Worm (Caenorhabditis elegans) whole organism, early embryonic: ENCODE measurements around the gene C10A4.1.

Source experiments
- B0310.2 ChIP-seq: sonication (generic microtip); optimal IDR thresholded peaks from 2 replicates; lab custom pipeline; 2016; ENCODE audit warnings: mild to moderate bottlenecking, missing genetic modification characterization, missing compliant biosample characterization
- F13C5.2 ChIP-seq: sonication (generic microtip); optimal IDR thresholded peaks from 2 replicates; lab custom pipeline; 2017; ENCODE audit warnings: mild to moderate bottlenecking, missing genetic modification characterization, inconsistent platforms, missing compliant biosample characterization
- aly-1 ChIP-seq: sonication (generic microtip); optimal IDR thresholded peaks from 2 replicates; lab custom pipeline; 2016; ENCODE audit warnings: missing genetic modification characterization, missing compliant biosample characterization
- ama-1 ChIP-seq: fragments of 150-350 bp; optimal IDR thresholded peaks from 2 replicates; lab custom pipeline; 2014
- ceh-13 ChIP-seq: fragments of 200-800 bp; sonication (Bioruptor generic); optimal IDR thresholded peaks from 2 replicates; lab custom pipeline; 2018; ENCODE audit warnings: mild to moderate bottlenecking, missing genetic modification characterization, missing compliant biosample characterization
- ceh-36 ChIP-seq: sonication (generic microtip); optimal IDR thresholded peaks from 2 replicates; lab custom pipeline; 2016; ENCODE audit warnings: missing genetic modification characterization, inconsistent platforms, missing compliant biosample characterization
- ets-7 ChIP-seq: sonication (generic microtip); optimal IDR thresholded peaks from 2 replicates; lab custom pipeline; 2016; ENCODE audit warnings: missing genotype, missing genetic modification characterization, missing compliant biosample characterization
- flt-1 ChIP-seq: fragments of 200-800 bp; sonication (Bioruptor generic); IDR thresholded peaks from 2 replicates; pipeline ENCODE4 v1.3.6; 2022; ENCODE audit warnings: missing genetic modification characterization, missing compliant biosample characterization
- hmbx-1 ChIP-seq: sonication (generic microtip); optimal IDR thresholded peaks from 2 replicates; lab custom pipeline; 2016; ENCODE audit warnings: mild to moderate bottlenecking, missing genetic modification characterization, missing compliant biosample characterization
- hmg-4 ChIP-seq: fragments of 200-800 bp; sonication (Bioruptor generic); optimal IDR thresholded peaks from 2 replicates; lab custom pipeline; 2018; ENCODE audit warnings: mild to moderate bottlenecking, missing genetic modification characterization, missing compliant biosample characterization
- hnd-1 ChIP-seq: sonication (generic microtip); optimal IDR thresholded peaks from 2 replicates; lab custom pipeline; 2016; ENCODE audit warnings: missing genetic modification characterization, missing compliant biosample characterization
- pes-1 ChIP-seq: fragments of 200-800 bp; sonication (Bioruptor generic); IDR thresholded peaks from 2 replicates; pipeline ENCODE4 v1.3.6; 2022; ENCODE audit warnings: missing genetic modification reagents, missing genetic modification characterization, missing compliant biosample characterization
- scrt-1 ChIP-seq: fragments of 200-800 bp; sonication (Bioruptor generic); IDR thresholded peaks from 2 replicates; pipeline ENCODE4 v1.3.6; 2022; ENCODE audit warnings: missing genetic modification characterization, missing compliant biosample characterization
- sea-1 ChIP-seq: fragments of 200-800 bp; sonication (Bioruptor generic); conservative IDR thresholded peaks from 2 replicates; pipeline ENCODE4 v1.3.6; 2022; ENCODE audit warnings: missing genetic modification characterization, missing compliant biosample characterization
- tbx-11 ChIP-seq: fragments of 200-800 bp; sonication (Bioruptor generic); IDR thresholded peaks from 2 replicates; pipeline ENCODE4 v1.3.6; 2022; ENCODE audit warnings: missing genetic modification characterization, missing compliant biosample characterization
- tbx-37 ChIP-seq: fragments of 200-800 bp; sonication (Bioruptor generic); conservative IDR thresholded peaks from 2 replicates; pipeline ENCODE4 v1.3.6; 2022; ENCODE audit warnings: missing genetic modification reagents, missing genetic modification characterization, missing compliant biosample characterization
- tra-4 ChIP-seq: sonication (generic microtip); optimal IDR thresholded peaks from 2 replicates; lab custom pipeline; 2017; ENCODE audit warnings: missing genetic modification characterization, missing compliant biosample characterization

The C10A4.1 gene

DNA sequence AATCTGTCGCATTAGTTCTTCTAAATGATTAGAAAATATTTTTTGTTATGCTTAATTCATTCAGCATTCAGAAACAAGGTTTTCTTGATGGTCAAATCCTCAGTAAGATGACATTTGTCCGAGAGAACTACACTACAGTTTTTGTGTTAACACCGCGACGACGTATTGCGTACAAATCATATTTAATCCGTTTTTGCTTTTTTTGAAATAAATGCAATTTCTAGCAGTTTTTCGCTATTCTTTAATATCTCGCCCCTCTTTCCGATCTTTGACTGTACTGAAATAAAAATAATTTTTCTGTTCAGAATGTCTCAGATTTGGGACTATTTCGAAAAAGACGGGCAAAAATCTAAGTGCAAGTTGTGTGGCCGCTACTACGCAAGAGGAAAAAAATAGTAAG, at the start of gene C10A4.1:
C10A4.1 (plus strand) TSS at position 301 of the 400 bp plus-strand sequence.
- no peak for TF ChIP-seq tbx-11
- no peak for TF ChIP-seq sea-1 (GFP tag; lab: Robert Waterston, UW)
- no peak for TF ChIP-seq hmbx-1
- TF ChIP-seq ceh-36 (tag; lab: Kevin White, UChicago): no peak
- TF ChIP-seq pes-1 (GFP tag; lab: Robert Waterston, UW): no peak
- no peak for TF ChIP-seq hmg-4 (GFP tag; lab: Kevin White, UChicago)
- TF ChIP-seq ama-1 (lab: Kevin White, UChicago): no peak
- TF ChIP-seq ceh-13: no peak
- no peak for TF ChIP-seq B0310.2
- TF ChIP-seq tbx-37 (GFP tag; lab: Robert Waterston, UW): no peak

DNA sequence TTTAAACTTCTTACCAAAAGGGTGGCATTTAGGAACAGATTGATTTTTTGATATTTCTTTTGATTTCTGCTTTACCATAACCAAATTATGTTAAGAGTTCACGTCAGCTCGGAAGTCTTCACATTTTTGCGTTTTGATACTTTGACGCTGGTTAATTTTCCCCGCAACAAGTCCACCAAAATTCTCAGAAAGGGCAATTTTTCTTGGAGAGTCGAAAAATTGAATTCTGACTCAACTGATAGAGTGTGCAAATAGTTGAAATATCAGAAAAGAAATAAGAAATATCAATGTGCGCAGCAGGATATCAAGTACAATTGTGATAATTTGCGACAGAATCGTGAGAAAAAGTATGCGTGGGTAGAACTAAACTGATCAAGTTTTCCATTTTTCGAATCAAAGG, 46.4 kb upstream of the C10A4.1 start:
- TF ChIP-seq sea-1 (GFP tag; lab: Robert Waterston, UW) (no peak), aly-1 (tag; lab: Kevin White, UChicago) (no peak), hnd-1 (tag; lab: Kevin White, UChicago) (no peak), tbx-37 (GFP tag; lab: Robert Waterston, UW) (no peak), tbx-11 (no peak), F13C5.2 (tag; lab: Kevin White, UChicago) (no peak), flt-1 (GFP tag; lab: Robert Waterston, UW) (no peak), tra-4 (tag; lab: Kevin White, UChicago) (no peak), pes-1 (GFP tag; lab: Robert Waterston, UW) (no peak), hmg-4 (GFP tag; lab: Kevin White, UChicago) (no peak), B0310.2 (no peak)

DNA sequence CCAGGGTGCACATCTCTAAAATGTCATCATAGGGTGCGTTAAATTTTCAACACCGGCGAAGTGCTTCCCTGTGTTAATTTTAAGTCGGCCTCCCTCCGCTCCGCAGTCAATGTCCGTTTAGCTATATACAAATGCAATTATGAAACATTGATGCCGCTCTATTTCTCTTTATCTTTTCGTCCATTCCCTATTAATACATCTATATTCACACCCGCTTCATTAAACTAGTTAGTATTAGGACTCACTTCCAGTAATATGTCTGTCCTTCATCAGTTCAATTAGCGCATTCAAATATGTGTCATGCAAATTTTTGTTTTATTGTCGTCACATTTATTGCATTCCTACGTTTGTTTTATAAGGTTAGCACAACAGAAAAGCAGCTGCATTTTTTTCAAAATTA, 44.2 kb upstream of the C10A4.1 start:
- TF ChIP-seq scrt-1 (GFP tag; lab: Robert Waterston, UW) (no peak), ama-1 (lab: Kevin White, UChicago) (no peak), hnd-1 (tag; lab: Kevin White, UChicago) (no peak), aly-1 (tag; lab: Kevin White, UChicago) (no peak)

DNA sequence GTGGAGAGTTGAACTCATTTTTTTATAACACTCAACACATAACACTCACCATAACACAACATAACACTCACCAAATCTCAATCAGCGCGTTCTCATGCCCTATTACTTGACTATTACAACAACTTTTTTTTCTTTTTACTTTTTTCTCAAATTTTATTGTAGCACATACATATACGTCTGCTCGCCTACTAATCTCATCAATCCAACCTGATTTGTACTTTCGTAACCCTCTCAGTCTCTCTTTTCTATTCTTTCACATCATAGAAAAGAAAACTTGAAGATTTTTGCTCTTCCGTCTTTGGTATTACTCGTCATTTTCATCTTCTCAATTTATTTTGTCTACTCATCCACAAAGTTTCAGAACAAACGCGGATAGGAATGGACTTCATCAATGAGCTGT, 39.2 kb upstream of the C10A4.1 start, which contains the start of gene npr-8:
npr-8 (plus strand) TSS at position 362 of the 400 bp plus-strand sequence.
- TF ChIP-seq ceh-36 (tag; lab: Kevin White, UChicago) (no peak), tbx-37 (GFP tag; lab: Robert Waterston, UW) (no peak), hnd-1 (tag; lab: Kevin White, UChicago) (no peak)

DNA sequence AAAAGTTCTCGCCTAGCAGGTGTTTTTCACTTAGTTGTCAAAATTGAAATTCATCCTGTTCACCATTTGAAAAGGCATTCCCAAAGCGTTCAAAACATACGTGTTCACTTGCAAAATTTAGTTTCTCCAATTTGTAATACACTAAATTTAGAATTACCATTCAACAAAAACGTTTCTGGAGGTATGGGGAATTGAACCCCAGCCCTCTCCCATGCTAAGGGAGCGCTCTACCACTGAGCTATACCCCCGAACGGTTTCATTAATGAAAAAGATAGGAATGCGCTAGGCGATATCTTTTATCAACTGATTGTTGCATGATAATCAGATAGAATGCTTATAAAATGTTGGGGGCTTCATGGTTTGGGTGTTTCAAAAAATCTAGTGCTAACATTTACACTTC, 37.6 kb upstream of the C10A4.1 start:
- TF ChIP-seq aly-1 (tag; lab: Kevin White, UChicago): no peak
- TF ChIP-seq tbx-11: no peak
- TF ChIP-seq tra-4 (tag; lab: Kevin White, UChicago): no peak
- no peak for TF ChIP-seq ama-1 (lab: Kevin White, UChicago)
- no peak for TF ChIP-seq flt-1 (GFP tag; lab: Robert Waterston, UW)
- TF ChIP-seq B0310.2: no peak
- TF ChIP-seq scrt-1 (GFP tag; lab: Robert Waterston, UW): no peak
- no peak for TF ChIP-seq tbx-37 (GFP tag; lab: Robert Waterston, UW)
- no peak for TF ChIP-seq ceh-36 (tag; lab: Kevin White, UChicago)
- no peak for TF ChIP-seq pes-1 (GFP tag; lab: Robert Waterston, UW)
- no peak for TF ChIP-seq sea-1 (GFP tag; lab: Robert Waterston, UW)
- no peak for TF ChIP-seq hnd-1 (tag; lab: Kevin White, UChicago)
- TF ChIP-seq ets-7 (tag; lab: Kevin White, UChicago): no peak
- TF ChIP-seq hmg-4 (GFP tag; lab: Kevin White, UChicago): no peak
- TF ChIP-seq F13C5.2 (tag; lab: Kevin White, UChicago): no peak
- TF ChIP-seq ceh-13: no peak
- TF ChIP-seq hmbx-1: no peak

DNA sequence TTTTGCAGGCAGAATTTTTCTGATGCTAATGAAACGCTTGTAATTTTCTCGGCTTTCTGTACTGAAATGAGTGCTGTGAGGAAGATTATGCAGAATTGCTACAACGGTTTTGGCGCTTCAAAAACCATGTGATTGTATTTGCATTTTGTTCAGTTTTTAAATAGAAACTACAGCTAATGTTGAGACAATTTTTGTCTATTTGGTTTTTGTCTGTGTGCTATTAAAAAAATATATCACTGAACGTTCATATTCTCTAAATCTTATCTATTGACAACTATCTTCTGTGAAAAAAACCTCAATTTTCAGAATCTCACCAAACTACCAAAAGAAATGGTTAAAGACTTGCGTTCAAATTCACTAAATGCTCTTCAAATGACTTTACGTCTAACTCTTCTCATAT, 25.9 kb upstream of the C10A4.1 start, which contains the start of gene C10A4.6:
C10A4.6 (plus strand) TSS at position 301 of the 400 bp plus-strand sequence.
- no peak for TF ChIP-seq ama-1 (lab: Kevin White, UChicago)

DNA sequence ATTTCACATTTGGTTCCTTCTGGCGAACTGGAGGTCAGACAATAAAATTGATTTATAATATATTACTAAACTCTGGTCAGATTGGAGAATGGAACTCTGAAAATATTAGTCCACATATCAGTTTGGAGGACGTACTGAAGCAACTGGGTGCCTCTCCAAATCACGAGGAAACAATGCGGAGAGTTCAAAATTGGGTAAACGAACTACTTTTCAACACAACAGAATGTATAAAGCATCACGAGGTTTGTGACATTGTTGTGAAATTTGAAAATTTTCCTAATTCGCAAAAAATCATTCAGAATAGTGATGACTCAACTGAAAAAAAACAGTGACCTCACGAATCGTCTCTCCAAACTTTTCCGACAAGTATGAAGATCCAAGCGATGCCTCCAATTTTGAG, 23.0 kb upstream of the C10A4.1 start, which contains the start of gene gad-2:
gad-2 (plus strand) TSS at position 301 of the 400 bp plus-strand sequence.
- TF ChIP-seq ets-7 (tag; lab: Kevin White, UChicago) (no peak), flt-1 (GFP tag; lab: Robert Waterston, UW) (no peak), F13C5.2 (tag; lab: Kevin White, UChicago) (no peak), hmbx-1 (no peak), B0310.2 (no peak), ceh-36 (tag; lab: Kevin White, UChicago) (no peak), ceh-13 (no peak)

DNA sequence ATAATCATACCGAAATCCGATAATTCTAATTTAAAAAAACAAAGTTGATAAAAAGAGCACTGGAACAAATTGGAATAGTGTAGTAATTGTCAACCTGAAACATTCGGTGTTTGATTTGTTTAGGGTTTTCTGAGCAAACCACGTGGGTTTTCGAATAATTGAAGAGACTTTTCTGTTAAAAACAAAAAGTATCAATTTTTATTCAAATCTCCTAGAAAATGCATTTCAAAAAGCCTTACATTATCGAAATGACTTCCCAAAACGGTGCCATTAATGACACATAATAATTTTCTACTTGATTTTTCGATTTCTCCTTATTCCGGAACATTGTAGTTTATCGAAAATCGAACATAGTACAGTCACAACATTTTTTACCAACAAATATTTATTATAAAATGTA, 18.2 kb upstream of the C10A4.1 start, which contains the start of gene C10A4.13:
C10A4.13 (minus strand) TSS at position 101 of the 400 bp plus-strand sequence.
- no peak for TF ChIP-seq ceh-36 (tag; lab: Kevin White, UChicago)
- TF ChIP-seq aly-1 (tag; lab: Kevin White, UChicago): no peak

DNA sequence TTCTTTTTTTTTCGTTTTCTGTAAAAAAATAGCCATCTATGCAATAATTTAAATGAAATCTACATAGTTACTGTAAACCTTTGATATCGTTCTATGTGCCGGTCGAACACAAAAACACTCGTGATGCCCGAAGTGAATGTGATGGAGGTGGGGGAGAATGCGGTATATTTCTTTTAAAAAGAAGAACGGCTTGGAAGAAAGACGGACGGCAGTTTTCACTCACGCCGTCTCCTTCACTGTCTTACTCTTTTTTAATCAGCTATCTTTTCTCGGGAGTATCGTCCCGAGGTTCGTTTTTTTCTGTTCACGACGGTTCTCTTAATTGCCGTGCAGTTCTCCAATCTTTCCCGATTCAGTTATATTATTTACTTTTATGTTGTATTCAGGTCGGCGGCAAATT, 17.6 kb upstream of the C10A4.1 start, which contains the start of gene C10A4.10:
C10A4.10 (plus strand) TSS at position 301 of the 400 bp plus-strand sequence.
- TF ChIP-seq tbx-11 (no peak), pes-1 (GFP tag; lab: Robert Waterston, UW) (no peak), ets-7 (tag; lab: Kevin White, UChicago) (no peak), hnd-1 (tag; lab: Kevin White, UChicago) (no peak), ceh-13 (no peak), scrt-1 (GFP tag; lab: Robert Waterston, UW) (no peak), sea-1 (GFP tag; lab: Robert Waterston, UW) (no peak), flt-1 (GFP tag; lab: Robert Waterston, UW) (no peak), hmg-4 (GFP tag; lab: Kevin White, UChicago) (no peak), ama-1 (lab: Kevin White, UChicago) (no peak), tbx-37 (GFP tag; lab: Robert Waterston, UW) (no peak), F13C5.2 (tag; lab: Kevin White, UChicago) (no peak), aly-1 (tag; lab: Kevin White, UChicago) (no peak), ceh-36 (tag; lab: Kevin White, UChicago) (no peak), hmbx-1 (no peak), tra-4 (tag; lab: Kevin White, UChicago) (no peak), B0310.2 (no peak)
